Worm (Caenorhabditis elegans) whole organism, L1 larva: ENCODE data around the gene B0334.5.
A peak's percentile ranks its signal among the peaks of the same experiment; 100 is the strongest.

Experiments used
- C04F5.9 ChIP-seq: sonication (generic microtip); optimal IDR thresholded peaks from 2 replicates; lab custom pipeline; 2016; ENCODE audit warnings: missing genetic modification characterization, missing compliant biosample characterization
- C16A3.4 ChIP-seq: fragments of 150-350 bp; optimal IDR thresholded peaks from 2 replicates; lab custom pipeline; 2014; ENCODE audit warnings: missing biosample characterization, missing genetic modification characterization
- C34B4.2 ChIP-seq: sonication (generic microtip); optimal IDR thresholded peaks from 2 replicates; lab custom pipeline; 2017; ENCODE audit warnings: mild to moderate bottlenecking, missing genetic modification characterization, missing compliant biosample characterization
- F16B12.6 ChIP-seq: fragments of 150-350 bp; optimal IDR thresholded peaks from 2 replicates; lab custom pipeline; 2014; ENCODE audit warnings: missing biosample characterization, missing genetic modification characterization
- Y116A8C.19 ChIP-seq: sonication (generic microtip); optimal IDR thresholded peaks from 2 replicates; lab custom pipeline; 2016; ENCODE audit warnings: missing compliant biosample characterization, missing genetic modification characterization, borderline replicate concordance
- aha-1 ChIP-seq: fragments of 150-350 bp; optimal IDR thresholded peaks from 2 replicates; lab custom pipeline; 2014; ENCODE audit warnings: missing biosample characterization, missing genetic modification characterization
- blmp-1 ChIP-seq: fragments of 150-350 bp; optimal IDR thresholded peaks from 2 replicates; lab custom pipeline; 2014; ENCODE audit warnings: missing biosample characterization, missing genetic modification characterization
- ceh-63 ChIP-seq: fragments of 200-800 bp; sonication (Bioruptor generic); optimal IDR thresholded peaks from 2 replicates; lab custom pipeline; 2018; ENCODE audit warnings: mild to moderate bottlenecking, missing genetic modification characterization, missing compliant biosample characterization
- ceh-8 ChIP-seq: fragments of 200-800 bp; sonication (Bioruptor generic); optimal IDR thresholded peaks from 2 replicates; lab custom pipeline; 2018; ENCODE audit warnings: mild to moderate bottlenecking, missing genetic modification characterization, moderate library complexity, missing compliant biosample characterization
- ceh-82 ChIP-seq, 3 experiments: fragments of 150-350 bp in 1 of 3; sonication (generic microtip) in 2 of 3; optimal IDR thresholded peaks; 2 replicates each; lab custom pipeline; 2014 to 2017; ENCODE audit warnings: missing biosample characterization in 3 of 3, missing genetic modification characterization in 3 of 3
- ceh-88 ChIP-seq: fragments of 200-800 bp; sonication (Bioruptor generic); IDR thresholded peaks from 2 replicates; pipeline ENCODE4 v1.3.6; 2022; ENCODE audit warnings: missing genetic modification characterization, missing compliant biosample characterization
- ceh-90 ChIP-seq: sonication (generic microtip); optimal IDR thresholded peaks from 2 replicates; lab custom pipeline; 2016; ENCODE audit warnings: missing genetic modification characterization, missing compliant biosample characterization
- dpl-1 ChIP-seq, 3 experiments: fragments of 150-350 bp in 2 of 3; sonication (generic microtip) in 1 of 3; optimal IDR thresholded peaks; 2 replicates each; lab custom pipeline; 2014 to 2017; ENCODE audit warnings: missing biosample characterization in 3 of 3, missing genetic modification characterization in 3 of 3, missing genetic modification reagents in 3 of 3
- dsc-1 ChIP-seq: sonication (generic microtip); optimal IDR thresholded peaks from 2 replicates; lab custom pipeline; 2016; ENCODE audit warnings: mild to moderate bottlenecking, missing genetic modification characterization, missing compliant biosample characterization
- efl-1 ChIP-seq, 4 experiments: fragments of 150-350 bp; optimal IDR thresholded peaks in 3 of 4; peaks in 1 of 4; 1 replicate in 1 of 4; 2 replicates in 3 of 4; lab custom pipeline; 2014; ENCODE audit warnings: missing biosample characterization in 2 of 4, missing genetic modification characterization in 2 of 4, missing genetic modification reagents in 2 of 4
- elt-2 ChIP-seq: sonication (generic microtip); optimal IDR thresholded peaks from 2 replicates; lab custom pipeline; 2016; ENCODE audit warnings: missing genetic modification characterization, mild to moderate bottlenecking, inconsistent platforms, missing compliant biosample characterization, missing genetic modification reagents
- elt-3 ChIP-seq, 6 experiments: fragments of 150-350 bp in 1 of 6; sonication (generic microtip); optimal IDR thresholded peaks; 2 replicates each; lab custom pipeline; 2017 to 2018; ENCODE audit warnings: missing biosample characterization in 6 of 6, missing genetic modification characterization in 6 of 6, inconsistent platforms in 1 of 6
- fkh-4 ChIP-seq: sonication (generic microtip); optimal IDR thresholded peaks from 2 replicates; lab custom pipeline; 2016; ENCODE audit warnings: missing compliant biosample characterization, missing genetic modification characterization, borderline replicate concordance
- fkh-8 ChIP-seq: sonication (generic microtip); optimal IDR thresholded peaks from 2 replicates; lab custom pipeline; 2016; ENCODE audit warnings: mild to moderate bottlenecking, missing genetic modification characterization, missing compliant biosample characterization
- grh-1 ChIP-seq: fragments of 200-800 bp; sonication (Bioruptor generic); IDR thresholded peaks from 2 replicates; pipeline ENCODE4 v1.3.6; 2022; ENCODE audit warnings: missing genetic modification reagents, missing genetic modification characterization, missing compliant biosample characterization
- hlh-4 ChIP-seq: sonication (generic microtip); optimal IDR thresholded peaks from 2 replicates; lab custom pipeline; 2016; ENCODE audit warnings: mild to moderate bottlenecking, missing genetic modification characterization, missing compliant biosample characterization
- isw-1 ChIP-seq: fragments of 200-800 bp; sonication (Bioruptor generic); IDR thresholded peaks from 2 replicates; pipeline ENCODE4 v1.3.6; 2022; ENCODE audit warnings: missing genetic modification characterization, missing compliant biosample characterization
- lin-13 ChIP-seq: fragments of 150-350 bp; optimal IDR thresholded peaks from 2 replicates; lab custom pipeline; 2014; ENCODE audit warnings: missing biosample characterization, missing genetic modification reagents, missing genetic modification characterization
- lin-14 ChIP-seq: fragments of 200-800 bp; sonication (Bioruptor generic); optimal IDR thresholded peaks from 2 replicates; lab custom pipeline; 2018; ENCODE audit warnings: mild to moderate bottlenecking, missing genetic modification characterization, moderate library complexity, missing compliant biosample characterization
- lin-35 ChIP-seq, 2 experiments: fragments of 150-350 bp; optimal IDR thresholded peaks; 2 replicates each; lab custom pipeline; 2014; ENCODE audit warnings: missing biosample characterization in 2 of 2, missing genetic modification characterization in 2 of 2, missing genetic modification reagents in 2 of 2
- lir-3 ChIP-seq: sonication (generic microtip); optimal IDR thresholded peaks from 2 replicates; lab custom pipeline; 2016; ENCODE audit warnings: mild to moderate bottlenecking, missing genetic modification characterization, moderate library complexity, missing compliant biosample characterization; ENCODE audit not compliant: poor library complexity
- mdl-1 ChIP-seq, 2 experiments: fragments of 150-350 bp; optimal IDR thresholded peaks; 2 replicates each; lab custom pipeline; 2014 to 2017; ENCODE audit warnings: missing biosample characterization in 2 of 2, missing genetic modification characterization in 2 of 2, inconsistent platforms in 1 of 2
- nhr-11 ChIP-seq: fragments of 150-350 bp; optimal IDR thresholded peaks from 2 replicates; lab custom pipeline; 2014; ENCODE audit warnings: missing biosample characterization, missing genetic modification characterization
- nhr-20 ChIP-seq: sonication (generic microtip); optimal IDR thresholded peaks from 2 replicates; lab custom pipeline; 2016; ENCODE audit warnings: mild to moderate bottlenecking, missing genetic modification characterization, missing compliant biosample characterization
- nhr-28 ChIP-seq: fragments of 150-350 bp; optimal IDR thresholded peaks from 2 replicates; lab custom pipeline; 2014; ENCODE audit warnings: missing biosample characterization, missing genetic modification characterization
- nhr-47 ChIP-seq: sonication (generic microtip); optimal IDR thresholded peaks from 2 replicates; lab custom pipeline; 2016; ENCODE audit warnings: mild to moderate bottlenecking, missing genetic modification characterization, moderate library complexity, missing compliant biosample characterization
- nhr-76 ChIP-seq: sonication (generic microtip); optimal IDR thresholded peaks from 2 replicates; lab custom pipeline; 2017; ENCODE audit warnings: missing biosample characterization, missing genetic modification characterization
- nhr-77 ChIP-seq: fragments of 150-350 bp; optimal IDR thresholded peaks from 2 replicates; lab custom pipeline; 2014; ENCODE audit warnings: missing biosample characterization, missing genetic modification characterization
- nhr-85 ChIP-seq: sonication (generic microtip); peaks from one replicate; lab custom pipeline; 2016; ENCODE audit warnings: missing genetic modification characterization, inconsistent platforms, missing compliant biosample characterization
- nhr-90 ChIP-seq: sonication (generic microtip); optimal IDR thresholded peaks from 2 replicates; lab custom pipeline; 2016; ENCODE audit warnings: mild to moderate bottlenecking, missing genetic modification characterization, missing compliant biosample characterization; ENCODE audit not compliant: poor library complexity
- pax-3 ChIP-seq: fragments of 200-800 bp; sonication (Bioruptor generic); optimal IDR thresholded peaks from 2 replicates; lab custom pipeline; 2018; ENCODE audit warnings: mild to moderate bottlenecking, missing genetic modification characterization, moderate library complexity, missing compliant biosample characterization
- rnt-1 ChIP-seq: sonication (generic microtip); optimal IDR thresholded peaks from 2 replicates; lab custom pipeline; 2016; ENCODE audit warnings: mild to moderate bottlenecking, missing genetic modification characterization, moderate library complexity, missing compliant biosample characterization
- sox-4 ChIP-seq: sonication (generic microtip); optimal IDR thresholded peaks from 2 replicates; lab custom pipeline; 2016; ENCODE audit warnings: missing genetic modification characterization, missing compliant biosample characterization
- unc-130 ChIP-seq: fragments of 150-350 bp; optimal IDR thresholded peaks from 2 replicates; lab custom pipeline; 2017; ENCODE audit warnings: missing biosample characterization, missing genetic modification characterization, inconsistent platforms
- unc-30 ChIP-seq: sonication (generic microtip); optimal IDR thresholded peaks from 2 replicates; lab custom pipeline; 2017; ENCODE audit warnings: missing biosample characterization, missing genetic modification characterization
- unc-86 ChIP-seq: sonication (generic microtip); optimal IDR thresholded peaks from 2 replicates; lab custom pipeline; 2016; ENCODE audit warnings: missing genetic modification characterization, missing compliant biosample characterization
- unc-98 ChIP-seq: fragments of 200-800 bp; sonication (Bioruptor generic); IDR thresholded peaks from 2 replicates; pipeline ENCODE4 v1.3.6; 2022; ENCODE audit warnings: missing genetic modification characterization, missing compliant biosample characterization
- vab-15 ChIP-seq: sonication (generic microtip); optimal IDR thresholded peaks from 2 replicates; lab custom pipeline; 2017; ENCODE audit warnings: missing genotype, mild to moderate bottlenecking, missing genetic modification characterization, missing compliant biosample characterization
- zip-4 ChIP-seq: fragments of 200-800 bp; sonication (Bioruptor generic); optimal IDR thresholded peaks from 2 replicates; lab custom pipeline; 2018; ENCODE audit warnings: mild to moderate bottlenecking, missing genetic modification characterization, moderate library complexity, missing compliant biosample characterization
- ztf-11 ChIP-seq, 2 experiments: sonication (generic microtip); optimal IDR thresholded peaks; 2 replicates each; lab custom pipeline; 2016 to 2017; ENCODE audit warnings: missing genetic modification characterization in 2 of 2, missing biosample characterization in 1 of 2, missing compliant biosample characterization in 1 of 2

Gene B0334.5

DNA sequence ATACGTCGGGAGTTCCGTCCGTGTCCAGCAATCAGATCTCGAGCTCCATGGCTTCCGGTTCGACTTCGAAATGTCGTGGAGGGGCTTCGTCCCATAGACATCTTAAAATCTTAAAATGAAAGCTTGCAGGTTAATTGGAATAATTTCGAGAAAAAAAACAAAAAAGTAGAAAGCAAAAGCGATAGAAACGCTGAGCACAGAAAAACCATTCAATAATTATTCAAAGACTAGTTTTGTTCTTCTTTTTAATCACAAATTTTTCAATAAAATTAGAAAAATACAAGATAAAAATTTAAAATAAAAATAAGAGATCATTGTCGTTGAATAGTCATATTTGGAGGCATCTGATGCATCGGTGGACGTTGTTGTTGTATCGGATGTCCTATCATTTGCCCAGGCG is 29.5 kb downstream of the B0334.5 start, which contains the start of gene age-1:
Gene age-1 (minus strand): TSS at position 101 of the 400 bp plus-strand sequence.
- no peak for TF ChIP-seq Y116A8C.19 (tag; lab: Kevin White, UChicago)
- TF ChIP-seq nhr-90 (tag; lab: Kevin White, UChicago) = no peak
- no peak for TF ChIP-seq F16B12.6 (tag; lab: Kevin White, UChicago)
- TF ChIP-seq unc-30 (tag; lab: Kevin White, UChicago) = no peak
- TF ChIP-seq ceh-63 (GFP tag; lab: Kevin White, UChicago) = no peak
- TF ChIP-seq nhr-85 (tag; lab: Kevin White, UChicago) = no peak
- no peak for TF ChIP-seq hlh-4 (tag; lab: Kevin White, UChicago)
- no peak for TF ChIP-seq vab-15
- TF ChIP-seq dpl-1 (GFP tag; optimal IDR thresholded peaks at IDR 0.05; lab: Kevin White, UChicago) = no peak
- TF ChIP-seq aha-1 = no peak
- no peak for TF ChIP-seq isw-1 (GFP tag; lab: Robert Waterston, UW)
- no peak for TF ChIP-seq ceh-82 (tag; optimal IDR thresholded peaks at IDR 0.05; lab: Kevin White, UChicago)
- TF ChIP-seq ceh-88 (GFP tag; lab: Robert Waterston, UW) = no peak
- no peak for TF ChIP-seq nhr-76
- no peak for TF ChIP-seq elt-3 (tag; optimal IDR thresholded peaks at IDR 0.05; lab: Kevin White, UChicago)
- TF ChIP-seq mdl-1 (tag; optimal IDR thresholded peaks at IDR 0.05; lab: Kevin White, UChicago) = no peak
- TF ChIP-seq rnt-1 (tag; lab: Kevin White, UChicago) = no peak
- TF ChIP-seq nhr-28 (tag; lab: Kevin White, UChicago) = no peak

DNA sequence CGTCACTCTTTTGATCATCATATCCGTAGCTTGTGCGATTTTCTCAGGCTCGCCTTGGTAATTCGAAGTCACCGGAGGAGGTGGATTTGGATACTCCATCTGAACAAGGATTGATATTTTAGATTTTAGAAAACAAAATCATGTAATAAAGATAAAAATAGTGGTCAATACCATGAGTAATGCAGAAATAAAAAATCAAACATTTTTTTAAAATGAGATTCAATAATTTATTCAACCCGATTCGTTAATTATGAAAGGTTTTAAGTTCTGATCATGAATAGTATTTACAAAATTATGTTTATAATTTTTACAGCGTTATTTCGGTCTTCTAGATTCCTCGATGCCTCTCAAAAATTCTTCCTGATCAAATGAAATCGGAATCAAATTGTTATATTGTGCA is 36.3 kb downstream of the B0334.5 start, which contains the start of gene mdt-8:
Gene mdt-8 (minus strand): TSS at position 101 of the 400 bp plus-strand sequence.
- TF ChIP-seq Y116A8C.19 (tag; lab: Kevin White, UChicago) = no peak
- TF ChIP-seq lir-3 (tag; lab: Kevin White, UChicago) = no peak
- no peak for TF ChIP-seq ceh-8
- no peak for TF ChIP-seq grh-1
- TF ChIP-seq nhr-77 (tag; lab: Kevin White, UChicago) = no peak
- TF ChIP-seq C34B4.2 (tag; lab: Kevin White, UChicago) = no peak
- no peak for TF ChIP-seq F16B12.6 (tag; lab: Kevin White, UChicago)
- TF ChIP-seq ceh-82 (tag; optimal IDR thresholded peaks at IDR 0.05; lab: Kevin White, UChicago) = no peak
- TF ChIP-seq lin-14 (GFP tag; lab: Kevin White, UChicago) = no peak

DNA sequence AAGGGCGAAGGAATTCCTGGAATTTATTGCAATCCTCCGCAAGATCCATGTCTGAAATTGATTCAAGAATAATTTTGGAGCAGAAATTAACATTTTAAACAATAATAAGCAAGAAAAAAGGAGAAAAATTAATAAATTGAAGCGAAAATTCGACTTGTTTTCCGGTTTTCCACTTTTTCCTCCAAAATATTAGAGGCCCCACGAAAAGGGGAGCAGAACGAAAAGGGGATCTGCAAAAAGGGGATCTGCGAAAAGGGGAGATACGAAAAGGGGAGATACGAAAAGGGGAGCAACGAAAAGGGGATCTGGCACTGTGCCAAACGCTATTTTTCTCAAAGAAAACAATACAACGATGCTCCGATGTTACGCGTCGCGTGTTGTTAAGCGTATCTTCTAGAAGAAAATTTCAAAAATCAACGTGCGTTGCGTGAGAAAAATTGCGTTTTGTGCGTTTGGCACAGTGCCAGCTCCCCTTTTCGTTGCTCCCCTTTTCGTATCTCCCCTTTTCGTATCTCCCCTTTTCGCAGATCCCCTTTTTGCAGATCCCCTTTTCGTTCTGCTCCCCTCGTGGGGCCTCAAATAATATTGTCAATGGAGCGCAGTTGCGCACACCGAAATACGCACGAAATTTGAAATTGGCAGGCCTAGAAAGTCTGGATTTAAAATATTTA is 37.1 kb downstream of the B0334.5 start, which contains the start of gene Y62F5A.12:
Gene Y62F5A.12 (minus strand): TSS at position 51 of the 671 bp plus-strand sequence.
- TF ChIP-seq nhr-90 (tag; lab: Kevin White, UChicago) = peak; percentile 86
- TF ChIP-seq elt-2 (tag; lab: Kevin White, UChicago) = peak; percentile 42
- peak; percentile 78 for TF ChIP-seq sox-4 (tag; lab: Kevin White, UChicago)
- peak; percentile 76 to 92 (median 80) for TF ChIP-seq ceh-82 (tag; optimal IDR thresholded peaks at IDR 0.05; lab: Kevin White, UChicago)
- peak in 2 of 6 experiments; percentile 11 to 13 for TF ChIP-seq elt-3 (tag; optimal IDR thresholded peaks at IDR 0.05; lab: Kevin White, UChicago)
- peak; percentile 11 for TF ChIP-seq nhr-11 (tag; lab: Kevin White, UChicago)
- TF ChIP-seq unc-86 (tag; lab: Kevin White, UChicago) = peak; percentile 84
- peak; percentile 94 for TF ChIP-seq unc-98
- TF ChIP-seq grh-1 = peak; percentile 58
- TF ChIP-seq dsc-1 (tag; lab: Kevin White, UChicago) = peak; percentile 83
- TF ChIP-seq fkh-4 (tag; lab: Kevin White, UChicago) = peak; percentile 54
- TF ChIP-seq ceh-90 (tag; lab: Kevin White, UChicago) = peak; percentile 51
- TF ChIP-seq Y116A8C.19 (tag; lab: Kevin White, UChicago) = peak; percentile 53
- TF ChIP-seq nhr-77 (tag; lab: Kevin White, UChicago) = peak; percentile 72
- TF ChIP-seq zip-4 = peak; percentile 11
- peak; percentile 61 for TF ChIP-seq unc-130 (tag; lab: Kevin White, UChicago)
- TF ChIP-seq C16A3.4 (tag; lab: Kevin White, UChicago) = peak; percentile 71
- TF ChIP-seq lin-35 (GFP tag; optimal IDR thresholded peaks at IDR 0.05; lab: Kevin White, UChicago) = peak; percentile 78 to 92
- TF ChIP-seq nhr-47 (tag; lab: Kevin White, UChicago) = peak; percentile 92
- peak; percentile 90 for TF ChIP-seq fkh-8
- peak; percentile 22 for TF ChIP-seq blmp-1
- peak; percentile 59 for TF ChIP-seq lin-13
- peak; percentile 86 for TF ChIP-seq nhr-20
- peak; percentile 82 to 90 for TF ChIP-seq efl-1 (optimal IDR thresholded peaks at IDR 0.05; lab: Kevin White, UChicago)
- TF ChIP-seq efl-1 (GFP tag; optimal IDR thresholded peaks at IDR 0.05 in 1 of 2; lab: Kevin White, UChicago) = peak; percentile 87 to 99
- peak; percentile 76 for TF ChIP-seq vab-15
- peak in 1 of 2 experiments; percentile 94 for TF ChIP-seq ztf-11 (tag; optimal IDR thresholded peaks at IDR 0.05; lab: Kevin White, UChicago)
- TF ChIP-seq pax-3 (tag; lab: Kevin White, UChicago) = peak; percentile 89
- TF ChIP-seq C04F5.9 (tag; lab: Kevin White, UChicago) = peak; percentile 47
